Fruit fly (Drosophila melanogaster) whole organism, embryonic: ENCODE data around the gene UbcE2H.

ENCODE experiments used
- Atf6 ChIP-seq: fragments of 200-800 bp; sonication (Bioruptor generic); IDR thresholded peaks from 2 replicates; pipeline ENCODE4 v1.3.6; 2022; ENCODE audit warnings: missing biosample characterization, missing genetic modification characterization
- CG11560 ChIP-seq: fragments of 200-800 bp; sonication (Bioruptor generic); IDR thresholded peaks from 3 replicates; pipeline ENCODE4 v1.3.6; 2022; ENCODE audit warnings: missing biosample characterization, missing genetic modification characterization
- CG1233 ChIP-seq: fragments of 200-800 bp; sonication (Bioruptor generic); optimal IDR thresholded peaks from 4 replicates; lab custom pipeline; 2018; ENCODE audit warnings: missing biosample characterization, mild to moderate bottlenecking, missing genetic modification characterization
- CG12659 ChIP-seq: fragments of 200-800 bp; sonication (Bioruptor generic); optimal IDR thresholded peaks from 3 replicates; lab custom pipeline; 2017; ENCODE audit warnings: mild to moderate bottlenecking, missing biosample characterization, missing genetic modification reagents, missing genetic modification characterization
- CG12769 ChIP-seq: fragments of 200-800 bp; sonication (Bioruptor generic); optimal IDR thresholded peaks from 2 replicates; lab custom pipeline; 2019; ENCODE audit warnings: missing biosample characterization, mild to moderate bottlenecking, missing genetic modification characterization, moderate library complexity
- CG1529 ChIP-seq: fragments of 200-800 bp; sonication (Bioruptor generic); optimal IDR thresholded peaks from 3 replicates; lab custom pipeline; 2018; ENCODE audit warnings: missing biosample characterization, missing genetic modification characterization
- CG17829 ChIP-seq: fragments of 200-800 bp; optimal IDR thresholded peaks from 2 replicates; lab custom pipeline; 2019; ENCODE audit warnings: missing biosample characterization, mild to moderate bottlenecking, missing genetic modification characterization, moderate library complexity
- CG1832 ChIP-seq: fragments of 200-800 bp; sonication (Bioruptor generic); optimal IDR thresholded peaks from 2 replicates; lab custom pipeline; 2017; ENCODE audit warnings: missing biosample characterization, mild to moderate bottlenecking, missing genetic modification characterization, inconsistent platforms
- CG18619 ChIP-seq: fragments of 200-800 bp; sonication (Bioruptor generic); optimal IDR thresholded peaks from 3 replicates; lab custom pipeline; 2017; ENCODE audit warnings: missing biosample characterization, mild to moderate bottlenecking, missing genetic modification characterization
- CG2889 ChIP-seq: fragments of 200-800 bp; sonication (Bioruptor generic); IDR thresholded peaks from 3 replicates; pipeline ENCODE4 v1.3.6; 2022; ENCODE audit warnings: missing biosample characterization, missing genetic modification characterization
- CG32532 ChIP-seq: fragments of 200-800 bp; sonication (Bioruptor generic); IDR thresholded peaks from 2 replicates; pipeline ENCODE4 v1.3.6; 2022; ENCODE audit warnings: missing biosample characterization, missing genetic modification characterization
- CG32767 ChIP-seq: fragments of 200-800 bp; sonication (Bioruptor generic); IDR thresholded peaks from 2 replicates; pipeline ENCODE4 v1.3.6; 2022; ENCODE audit warnings: missing biosample characterization, missing genetic modification characterization
- CG3407 ChIP-seq: fragments of 200-800 bp; sonication (Bioruptor generic); optimal IDR thresholded peaks from 2 replicates; lab custom pipeline; 2018; ENCODE audit warnings: missing biosample characterization, mild to moderate bottlenecking, missing genetic modification characterization
- CG4360 ChIP-seq: fragments of 200-800 bp; sonication (Bioruptor generic); IDR thresholded peaks from 2 replicates; pipeline ENCODE4 v1.3.6; 2022; ENCODE audit warnings: missing biosample characterization, missing genetic modification characterization
- CG6175 ChIP-seq: fragments of 200-800 bp; sonication (Bioruptor generic); IDR thresholded peaks from 3 replicates; pipeline ENCODE4 v1.3.6; 2022; ENCODE audit warnings: missing biosample characterization, missing genetic modification characterization
- CG9876 ChIP-seq: fragments of 200-800 bp; sonication (Bioruptor generic); optimal IDR thresholded peaks from 2 replicates; lab custom pipeline; 2016; ENCODE audit warnings: missing biosample characterization, missing genetic modification characterization
- Dek ChIP-seq: fragments of 200-800 bp; sonication (Bioruptor generic); optimal IDR thresholded peaks from 3 replicates; lab custom pipeline; 2019; ENCODE audit warnings: missing biosample characterization, mild to moderate bottlenecking, missing genetic modification characterization, moderate library complexity
- Dfd ChIP-seq, 2 experiments: fragments of >200 bp; optimal IDR thresholded peaks; 2 replicates each; lab custom pipeline; 2017; ENCODE audit warnings: missing biosample characterization in 2 of 2, missing genetic modification characterization in 2 of 2
- Hand ChIP-seq: fragments of 200-800 bp; sonication (Bioruptor generic); optimal IDR thresholded peaks from 2 replicates; lab custom pipeline; 2017; ENCODE audit warnings: mild to moderate bottlenecking, missing biosample characterization, missing genetic modification reagents, missing genetic modification characterization
- HmgZ ChIP-seq: fragments of 200-800 bp; sonication (Bioruptor generic); optimal IDR thresholded peaks from 2 replicates; lab custom pipeline; 2018; ENCODE audit warnings: missing biosample characterization, mild to moderate bottlenecking, missing genetic modification characterization
- Hr39 ChIP-seq: fragments of >200 bp; optimal IDR thresholded peaks from 2 replicates; lab custom pipeline; 2017
- Hsf ChIP-seq: fragments of 200-800 bp; sonication (Bioruptor generic); optimal IDR thresholded peaks from 3 replicates; lab custom pipeline; 2016; ENCODE audit warnings: missing biosample characterization, missing genetic modification characterization
- MBD-R2 ChIP-seq: fragments of 200-800 bp; sonication (Bioruptor generic); IDR thresholded peaks from 2 replicates; pipeline ENCODE4 v1.3.6; 2022; ENCODE audit warnings: missing biosample characterization, missing genetic modification characterization
- MESR4 ChIP-seq: fragments of 200-800 bp; sonication (Bioruptor generic); optimal IDR thresholded peaks from 2 replicates; lab custom pipeline; 2018; ENCODE audit warnings: missing biosample characterization, mild to moderate bottlenecking, missing genetic modification characterization, moderate library complexity
- Max ChIP-seq: fragments of 200-800 bp; sonication (Bioruptor generic); optimal IDR thresholded peaks from 2 replicates; lab custom pipeline; 2016; ENCODE audit warnings: missing biosample characterization, mild to moderate bottlenecking, missing genetic modification characterization
- Nf-YC ChIP-seq: fragments of 200-800 bp; optimal IDR thresholded peaks from 3 replicates; lab custom pipeline; 2019; ENCODE audit warnings: missing biosample characterization, mild to moderate bottlenecking, missing genetic modification characterization, moderate library complexity
- PHDP ChIP-seq: fragments of 200-800 bp; sonication (Bioruptor generic); optimal IDR thresholded peaks from 3 replicates; lab custom pipeline; 2018; ENCODE audit warnings: missing biosample characterization, mild to moderate bottlenecking, missing genetic modification characterization, moderate library complexity
- Pdp1 ChIP-seq, 2 experiments: fragments of 200-800 bp; sonication (Bioruptor generic); optimal IDR thresholded peaks; 3 replicates each; lab custom pipeline; 2016; ENCODE audit warnings: missing biosample characterization in 2 of 2, missing genetic modification characterization in 2 of 2, mild to moderate bottlenecking in 1 of 2, moderate library complexity in 1 of 2
- Rfx ChIP-seq: fragments of 200-800 bp; sonication (Bioruptor generic); IDR thresholded peaks from 2 replicates; pipeline ENCODE4 v1.3.6; 2022; ENCODE audit warnings: missing biosample characterization, missing genetic modification characterization
- Vsx1 ChIP-seq: fragments of 200-800 bp; sonication (Bioruptor generic); optimal IDR thresholded peaks from 2 replicates; lab custom pipeline; 2017; ENCODE audit warnings: missing biosample characterization, mild to moderate bottlenecking, missing genetic modification characterization, missing genetic modification reagents
- Xbp1 ChIP-seq: fragments of 200-800 bp; sonication (Bioruptor generic); optimal IDR thresholded peaks from 3 replicates; lab custom pipeline; 2016; ENCODE audit warnings: missing biosample characterization, mild to moderate bottlenecking, missing genetic modification characterization
- aop ChIP-seq: fragments of 200-800 bp; sonication (Bioruptor generic); IDR thresholded peaks from 2 replicates; pipeline ENCODE4 v1.3.6; 2022; ENCODE audit warnings: missing biosample characterization, missing genetic modification characterization
- bsh ChIP-seq, 2 experiments: fragments of 200-800 bp; sonication (Bioruptor generic); optimal IDR thresholded peaks; 2 replicates each; lab custom pipeline; 2017 to 2018; ENCODE audit warnings: mild to moderate bottlenecking in 2 of 2, missing biosample characterization in 2 of 2, missing genetic modification characterization in 2 of 2, moderate library complexity in 1 of 2
- chinmo ChIP-seq: fragments of 200-800 bp; sonication (Bioruptor generic); IDR thresholded peaks from 4 replicates; pipeline ENCODE4 v1.3.6; 2022; ENCODE audit warnings: missing biosample characterization, missing genetic modification characterization; ENCODE audit not compliant: partially characterized antibody
- chm ChIP-seq: fragments of 200-800 bp; sonication (Bioruptor generic); IDR thresholded peaks from 2 replicates; pipeline ENCODE4 v1.3.6; 2022; ENCODE audit warnings: missing biosample characterization, missing genetic modification characterization
- crc ChIP-seq: fragments of 200-800 bp; sonication (Bioruptor generic); optimal IDR thresholded peaks from 2 replicates; lab custom pipeline; 2016; ENCODE audit warnings: missing biosample characterization, missing genetic modification characterization
- crol ChIP-seq: fragments of 200-800 bp; sonication (Bioruptor generic); IDR thresholded peaks from 2 replicates; pipeline ENCODE4 v1.3.6; 2022; ENCODE audit warnings: missing biosample characterization, missing genetic modification characterization
- da ChIP-seq: fragments of 200-800 bp; sonication (Bioruptor generic); optimal IDR thresholded peaks from 2 replicates; lab custom pipeline; 2016; ENCODE audit warnings: missing biosample characterization, missing genetic modification characterization
- kay ChIP-seq: fragments of 200-800 bp; sonication (Bioruptor generic); optimal IDR thresholded peaks from 2 replicates; lab custom pipeline; 2016; ENCODE audit warnings: missing biosample characterization, missing genetic modification characterization
- mam ChIP-seq: fragments of 200-800 bp; sonication (Bioruptor generic); optimal IDR thresholded peaks from 3 replicates; lab custom pipeline; 2016; ENCODE audit warnings: missing biosample characterization, missing genetic modification characterization
- mirr ChIP-seq: fragments of 200-800 bp; sonication (Bioruptor generic); optimal IDR thresholded peaks from 3 replicates; lab custom pipeline; 2018; ENCODE audit warnings: missing biosample characterization, mild to moderate bottlenecking, missing genetic modification characterization
- nerfin-1 ChIP-seq: fragments of 200-800 bp; sonication (Bioruptor generic); optimal IDR thresholded peaks from 3 replicates; lab custom pipeline; 2019; ENCODE audit warnings: missing biosample characterization, mild to moderate bottlenecking, missing genetic modification characterization, moderate library complexity
- phol ChIP-seq: fragments of 200-800 bp; sonication (Bioruptor generic); optimal IDR thresholded peaks from 3 replicates; lab custom pipeline; 2018; ENCODE audit warnings: missing biosample characterization, mild to moderate bottlenecking, missing genetic modification characterization, moderate library complexity
- pita ChIP-seq: fragments of 200-800 bp; sonication (Bioruptor generic); optimal IDR thresholded peaks from 2 replicates; lab custom pipeline; 2017; ENCODE audit warnings: missing biosample characterization, mild to moderate bottlenecking, missing genetic modification characterization
- pros ChIP-seq: fragments of 200-800 bp; sonication (Bioruptor generic); optimal IDR thresholded peaks from 3 replicates; lab custom pipeline; 2019; ENCODE audit warnings: missing biosample characterization, mild to moderate bottlenecking, missing genetic modification characterization, moderate library complexity
- pzg ChIP-seq: fragments of 200-800 bp; sonication (Bioruptor generic); optimal IDR thresholded peaks from 3 replicates; lab custom pipeline; 2018; ENCODE audit warnings: missing biosample characterization, mild to moderate bottlenecking, missing genetic modification characterization, moderate library complexity
- run ChIP-seq: fragments of 200-800 bp; sonication (Bioruptor generic); optimal IDR thresholded peaks from 3 replicates; lab custom pipeline; 2018; ENCODE audit warnings: missing biosample characterization, mild to moderate bottlenecking, missing genetic modification characterization
- sens ChIP-seq: fragments of 200-800 bp; sonication (Bioruptor generic); peaks from one replicate; lab custom pipeline; 2016; ENCODE audit warnings: missing biosample characterization, missing genetic modification characterization
- so ChIP-seq: fragments of 200-800 bp; sonication (Bioruptor generic); IDR thresholded peaks from 3 replicates; pipeline ENCODE4 v1.3.6; 2022; ENCODE audit warnings: missing biosample characterization, missing genetic modification characterization
- ssp ChIP-seq: fragments of 200-800 bp; sonication (Bioruptor generic); IDR thresholded peaks from 2 replicates; pipeline ENCODE4 v1.3.6; 2022; ENCODE audit warnings: missing biosample characterization, missing genetic modification characterization
- wek ChIP-seq: fragments of 200-800 bp; sonication (Bioruptor generic); optimal IDR thresholded peaks from 3 replicates; lab custom pipeline; 2018; ENCODE audit warnings: missing biosample characterization, mild to moderate bottlenecking, missing genetic modification characterization, moderate library complexity

UbcE2H gene

DNA sequence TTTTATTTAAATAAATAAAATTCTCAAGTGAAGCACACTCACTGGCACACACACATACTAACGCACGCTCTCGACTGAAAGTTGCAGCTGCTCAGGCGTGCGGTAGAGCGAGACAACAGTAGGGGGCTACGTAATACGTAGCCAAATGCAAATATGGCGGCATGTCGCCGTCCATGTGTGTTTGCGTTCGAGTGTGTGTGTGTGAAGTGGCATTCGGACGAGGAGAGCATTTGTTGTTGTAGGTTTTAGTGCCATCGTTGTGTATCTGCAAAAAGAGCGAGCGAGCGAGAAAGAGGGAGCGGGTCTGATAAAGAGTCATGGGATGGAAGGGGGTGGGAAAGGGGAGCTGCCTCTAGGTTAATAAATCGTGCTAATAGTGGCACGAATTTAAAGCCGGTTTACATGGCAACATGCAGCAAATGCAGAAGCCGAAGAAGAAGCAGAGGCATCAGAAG lies 35.4 kb downstream of the UbcE2H start:
- no peak for TF ChIP-seq CG1233 (GFP tag; lab: Kevin White, UChicago)
- no peak for TF ChIP-seq Dfd (GFP tag; optimal IDR thresholded peaks at IDR 0.05; lab: Kevin White, UChicago)
- peak; percentile 35 for TF ChIP-seq Nf-YC (tag; lab: Kevin White, UChicago)
- peak; percentile 97 for TF ChIP-seq phol
- peak; percentile 73; the same call in 2 of the 3 replicates for TF ChIP-seq CG6175 (GFP tag; lab: Robert Waterston, UW)
- no peak for TF ChIP-seq bsh (GFP tag; optimal IDR thresholded peaks at IDR 0.05; lab: Kevin White, UChicago)
- TF ChIP-seq Hsf = no peak
- TF ChIP-seq PHDP (tag; lab: Kevin White, UChicago) = no peak
- 0 out of 2 replicates have a peak, but pooled peaks have one; percentile 23 for TF ChIP-seq Rfx (GFP tag; lab: Robert Waterston, UW)
- TF ChIP-seq sens (GFP tag; lab: Kevin White, UChicago) = peak; percentile 87
- peak; percentile 45 for TF ChIP-seq CG12659 (GFP tag; lab: Kevin White, UChicago)
- TF ChIP-seq crol = peak; percentile 93
- TF ChIP-seq da (GFP tag; lab: Kevin White, UChicago) = peak; percentile 18
- peak; percentile 21 for TF ChIP-seq MESR4
- no peak for TF ChIP-seq CG11560 (tag; lab: Robert Waterston, UW)
- TF ChIP-seq pros (GFP tag; lab: Kevin White, UChicago) = peak; percentile 44
- no peak for TF ChIP-seq run
- TF ChIP-seq CG3407 (GFP tag; lab: Kevin White, UChicago) = no peak
- TF ChIP-seq aop (GFP tag; lab: Robert Waterston, UW) = no peak
- peak; percentile 29 for TF ChIP-seq CG12769 (tag; lab: Kevin White, UChicago)
- TF ChIP-seq CG1529 = no peak
- no peak for TF ChIP-seq Xbp1 (GFP tag; lab: Kevin White, UChicago)
- peak; percentile 14 for TF ChIP-seq pzg
- peak; percentile 7 for TF ChIP-seq wek (GFP tag; lab: Kevin White, UChicago)
- TF ChIP-seq Hand (GFP tag; lab: Kevin White, UChicago) = no peak
- TF ChIP-seq CG32532 = peak; percentile 40; the same call in 1 of the 2 replicates
- peak; percentile 92 for TF ChIP-seq CG4360 (GFP tag; lab: Robert Waterston, UW)
- no peak for TF ChIP-seq CG9876 (GFP tag; lab: Kevin White, UChicago)
- TF ChIP-seq CG18619 = peak; percentile 10
- peak in 1 of 2 experiments; percentile 87 for TF ChIP-seq Pdp1 (GFP tag; optimal IDR thresholded peaks at IDR 0.05; lab: Kevin White, UChicago)
- peak; percentile 33 for TF ChIP-seq Vsx1 (GFP tag; lab: Kevin White, UChicago)
- TF ChIP-seq CG2889 (GFP tag; lab: Robert Waterston, UW) = no peak
- TF ChIP-seq Max (GFP tag; lab: Kevin White, UChicago) = peak; percentile 29
- TF ChIP-seq Hr39 = no peak
- no peak for TF ChIP-seq chm (GFP tag; lab: Robert Waterston, UW)
- TF ChIP-seq ssp = no peak
- no peak for TF ChIP-seq so
- TF ChIP-seq HmgZ (tag; lab: Kevin White, UChicago) = no peak
- no peak for TF ChIP-seq Dek
- TF ChIP-seq Atf6 (GFP tag; lab: Robert Waterston, UW) = no peak
- peak; percentile 74 for TF ChIP-seq CG1832 (GFP tag; lab: Kevin White, UChicago)
- TF ChIP-seq nerfin-1 (tag; lab: Kevin White, UChicago) = peak; percentile 71
- no peak for TF ChIP-seq kay (GFP tag; lab: Kevin White, UChicago)
- no peak for TF ChIP-seq crc (GFP tag; lab: Kevin White, UChicago)
- TF ChIP-seq pita = no peak
- peak; percentile 79 for TF ChIP-seq mirr (GFP tag; lab: Kevin White, UChicago)
- TF ChIP-seq CG17829 (tag; lab: Kevin White, UChicago) = peak; percentile 20
- TF ChIP-seq MBD-R2 (GFP tag; lab: Robert Waterston, UW) = 0 out of 2 replicates have a peak, but pooled peaks have one; percentile 16
- TF ChIP-seq chinmo = peak; percentile 99
- peak; percentile 64 for TF ChIP-seq CG32767 (GFP tag; lab: Robert Waterston, UW)
- TF ChIP-seq mam (GFP tag; lab: Kevin White, UChicago) = no peak
